Worm (Caenorhabditis elegans): ENCODE data around the gene R10E12.2.

The R10E12.2 gene

ce11 chrIII:9997890-9998289 lies 24.2 kb upstream of the R10E12.2 start, which contains the start of gene pqn-8:
Gene pqn-8 (minus strand): TSS chrIII:9997990.
- TF ChIP-seq C38D4.7 (GFP tag; optimal IDR thresholded peaks at IDR 0.05), result no peak
- TF ChIP-seq ceh-9 (tag; optimal IDR thresholded peaks at IDR 0.05), result no peak
- TF ChIP-seq mec-3 (tag; optimal IDR thresholded peaks at IDR 0.05; ENCODE audit: borderline replicate concordance), result no peak
- TF ChIP-seq ceh-30 (tag; optimal IDR thresholded peaks at IDR 0.05), result no peak
- no peak for TF ChIP-seq pat-9 (tag; optimal IDR thresholded peaks at IDR 0.05)
- no peak for TF ChIP-seq ets-4 (tag; optimal IDR thresholded peaks at IDR 0.05)
- no peak for TF ChIP-seq pax-1 (tag; optimal IDR thresholded peaks at IDR 0.05)
- TF ChIP-seq sox-4 (tag; optimal IDR thresholded peaks at IDR 0.05), result no peak
- no peak for TF ChIP-seq pqm-1 (tag; optimal IDR thresholded peaks at IDR 0.05)
- TF ChIP-seq ceh-24 (tag; optimal IDR thresholded peaks at IDR 0.05), result no peak
- no peak for TF ChIP-seq sdc-2 (tag; optimal IDR thresholded peaks at IDR 0.05)
- TF ChIP-seq T23F11.4 (GFP tag; optimal IDR thresholded peaks at IDR 0.05), result no peak

DNA sequence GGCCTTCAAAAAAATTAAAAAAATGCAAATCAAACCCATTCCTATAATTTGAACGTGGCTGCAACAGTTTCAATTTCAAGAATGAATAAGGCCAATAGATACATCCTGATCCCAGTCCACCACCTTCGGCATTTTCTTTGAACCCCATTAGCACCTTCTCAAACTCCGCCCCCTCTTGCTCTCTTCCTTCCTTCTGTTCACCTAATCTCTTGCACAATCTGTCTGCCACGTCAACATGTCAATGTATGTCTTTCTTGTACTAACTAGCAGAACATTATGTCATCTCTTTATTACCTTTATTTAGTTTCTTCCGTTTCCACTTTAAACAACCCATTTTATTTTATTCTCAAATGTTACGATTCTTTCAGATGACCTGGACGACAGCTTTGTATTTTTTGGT lies 19.9 kb upstream of the R10E12.2 start, which contains the start of gene C05B5.4:
Gene C05B5.4, plus strand, starts transcription at position 351 of the 400 bp plus-strand sequence.
- no peak for TF ChIP-seq unc-3 (GFP tag; conservative IDR thresholded peaks at IDR 0.05)
- TF ChIP-seq unc-3 (tag; optimal IDR thresholded peaks at IDR 0.05), result no peak
- TF ChIP-seq fkh-6 (tag; optimal IDR thresholded peaks at IDR 0.05), result no peak
- no peak for TF ChIP-seq ceh-34 (tag; optimal IDR thresholded peaks at IDR 0.05)
- TF ChIP-seq ceh-18 (tag; optimal IDR thresholded peaks at IDR 0.05), result no peak
- no peak for TF ChIP-seq ama-1 (optimal IDR thresholded peaks at IDR 0.05)
- TF ChIP-seq sox-4 (tag; optimal IDR thresholded peaks at IDR 0.05), result no peak
- no peak for TF ChIP-seq ceh-31 (tag; optimal IDR thresholded peaks at IDR 0.05)
- TF ChIP-seq ceh-14 (tag; optimal IDR thresholded peaks at IDR 0.05), result no peak

DNA sequence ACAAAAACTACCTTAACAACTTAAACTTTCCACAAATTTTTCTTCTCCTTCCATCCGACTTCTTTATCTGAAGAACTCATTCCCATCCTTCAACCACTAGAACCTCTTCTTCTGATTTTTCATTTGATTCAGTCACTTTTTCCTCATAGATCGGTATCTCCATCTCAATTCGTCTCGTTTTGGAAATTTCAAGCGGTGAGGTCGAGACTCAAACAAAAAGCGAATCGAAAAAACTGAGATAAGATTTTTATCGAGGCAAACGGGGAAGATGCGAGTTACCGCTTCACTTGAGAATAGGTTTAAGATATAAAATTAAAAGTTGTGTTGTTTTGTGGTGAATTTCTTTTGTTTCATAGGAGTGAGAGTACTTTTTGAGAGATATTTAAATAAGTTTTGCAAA lies 17.7 kb upstream of the R10E12.2 start:
- TF ChIP-seq unc-3 (GFP tag; conservative IDR thresholded peaks at IDR 0.05), result no peak
- TF ChIP-seq unc-3 (tag; optimal IDR thresholded peaks at IDR 0.05), result no peak
- no peak for TF ChIP-seq pros-1 (tag; optimal IDR thresholded peaks at IDR 0.05)
- TF ChIP-seq dmd-4 (tag; optimal IDR thresholded peaks at IDR 0.05; ENCODE audit: borderline replicate concordance), result no peak
- no peak for TF ChIP-seq K02D7.2 (tag; optimal IDR thresholded peaks at IDR 0.05)
- TF ChIP-seq zip-5 (tag; optimal IDR thresholded peaks at IDR 0.05), result no peak

- TF ChIP-seq dve-1 (tag; optimal IDR thresholded peaks at IDR 0.05) (no peak), ceh-9 (tag; optimal IDR thresholded peaks at IDR 0.05) (no peak), sox-4 (tag; optimal IDR thresholded peaks at IDR 0.05) (no peak), ceh-18 (tag; optimal IDR thresholded peaks at IDR 0.05) (no peak), ttx-3 (tag; optimal IDR thresholded peaks at IDR 0.05) (no peak), ets-4 (tag; optimal IDR thresholded peaks at IDR 0.05) (no peak), ztf-16 (tag; optimal IDR thresholded peaks at IDR 0.05) (no peak)
Measured at ce11 chrIII:9988352-9988751, 14.7 kb upstream of the R10E12.2 start, which contains the start of gene C05B5.1. Gene C05B5.1 (minus strand): TSS chrIII:9988452.

DNA sequence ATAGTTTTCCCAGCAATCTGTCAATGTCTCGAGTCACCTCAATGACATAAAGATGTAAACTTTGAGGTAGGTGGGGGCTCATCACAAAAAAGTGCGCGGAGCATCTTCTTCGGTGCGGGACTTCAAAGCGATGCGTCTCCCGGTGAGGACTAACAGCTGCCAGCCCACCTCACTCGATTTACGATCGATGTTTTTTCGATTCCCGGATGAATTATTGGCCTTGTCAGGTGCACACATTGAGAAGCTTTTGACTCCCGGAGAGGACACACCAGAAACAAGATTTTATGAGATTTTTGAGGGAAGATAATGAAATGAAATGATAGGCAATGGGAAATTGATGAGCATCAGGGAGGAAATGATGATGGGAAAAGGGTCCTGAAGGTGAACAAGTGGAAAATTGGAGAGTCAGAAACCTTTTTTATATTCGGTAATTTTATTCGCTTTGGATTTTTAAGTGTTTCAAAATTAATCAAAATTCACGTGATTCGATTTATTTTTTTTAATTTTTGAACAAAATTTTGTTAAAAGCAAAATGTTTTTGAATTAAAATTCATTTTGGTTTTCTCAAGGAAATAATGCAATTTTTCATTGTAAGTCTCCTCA lies 13.3 kb upstream of the R10E12.2 start, which contains the start of gene C05B5.12:
Gene C05B5.12, plus strand, starts transcription at position 553 of the 603 bp plus-strand sequence.
- TF ChIP-seq unc-55 (GFP tag; optimal IDR thresholded peaks at IDR 0.05) (peak; percentile 87), C38D4.7 (GFP tag; optimal IDR thresholded peaks at IDR 0.05) (no peak), ref-2 (tag; optimal IDR thresholded peaks at IDR 0.05) (no peak), ceh-18 (tag; optimal IDR thresholded peaks at IDR 0.05) (peak; percentile 10), ceh-24 (tag; optimal IDR thresholded peaks at IDR 0.05) (no peak)

ce11 chrIII:9985542-9985941 lies 11.9 kb upstream of the R10E12.2 start:
- no peak for TF ChIP-seq dmd-4 (tag; optimal IDR thresholded peaks at IDR 0.05; ENCODE audit: borderline replicate concordance)
- TF ChIP-seq ceh-22 (tag; optimal IDR thresholded peaks at IDR 0.05), result no peak
- TF ChIP-seq che-1 (tag; optimal IDR thresholded peaks at IDR 0.05), result no peak
- no peak for TF ChIP-seq elt-4 (tag; optimal IDR thresholded peaks at IDR 0.05)
- no peak for TF ChIP-seq ceh-48 (tag; optimal IDR thresholded peaks at IDR 0.05)
- TF ChIP-seq hlh-13 (GFP tag; optimal IDR thresholded peaks at IDR 0.05), result no peak
- TF ChIP-seq pax-1 (tag; optimal IDR thresholded peaks at IDR 0.05), result no peak
- TF ChIP-seq elt-2 (tag; optimal IDR thresholded peaks at IDR 0.05), result no peak
- TF ChIP-seq F13H6.1 (tag; optimal IDR thresholded peaks at IDR 0.05), result no peak
- no peak for TF ChIP-seq hlh-15 (tag; optimal IDR thresholded peaks at IDR 0.05)
- no peak for TF ChIP-seq ceh-14 (tag; optimal IDR thresholded peaks at IDR 0.05)

Data from whole organism, late embryonic.